Fruit fly (Drosophila melanogaster) whole organism, pupa: Measurements from ENCODE around the gene CG18558.

Experiments used
- CG10348 ChIP-seq: fragments of 200-800 bp; sonication (Bioruptor generic); IDR thresholded peaks from 2 replicates; pipeline ENCODE4 v1.3.6; 2022; ENCODE audit warnings: missing biosample characterization, missing genetic modification characterization
- CG15710 ChIP-seq: fragments of 200-800 bp; sonication (Bioruptor generic); optimal IDR thresholded peaks from 2 replicates; lab custom pipeline; 2018; ENCODE audit warnings: missing biosample characterization, mild to moderate bottlenecking, missing genetic modification characterization, moderate library complexity
- EcR ChIP-seq: fragments of 200-800 bp; sonication (Bioruptor generic); optimal IDR thresholded peaks from 3 replicates; lab custom pipeline; 2019; ENCODE audit warnings: missing biosample characterization, missing genetic modification characterization, mild to moderate bottlenecking, moderate library complexity, missing genetic modification reagents

DNA sequence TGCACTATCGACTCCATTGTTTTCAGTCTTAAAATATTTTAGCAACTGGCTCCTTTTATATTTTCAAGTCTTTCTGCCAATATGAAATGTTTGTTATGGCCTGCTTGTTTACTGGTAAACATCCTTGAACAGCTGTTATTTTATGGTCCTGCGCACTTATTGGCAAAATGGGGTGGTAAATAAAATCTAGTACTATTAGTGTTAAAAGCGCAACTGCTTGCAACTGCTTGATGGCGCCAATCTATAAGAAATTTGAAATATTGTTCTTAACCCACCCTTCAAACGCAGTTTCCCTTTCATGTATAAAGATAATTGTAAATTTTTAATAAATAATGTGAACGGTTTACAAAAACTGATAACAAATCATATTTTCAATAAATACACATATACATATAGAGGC lies 28.6 kb downstream of the CG18558 start, which contains the start of gene G6P:
- TF ChIP-seq CG15710 (tag; lab: Kevin White, UChicago), result no peak
- no peak for TF ChIP-seq EcR (GFP tag; lab: Kevin White, UChicago)
- no peak for TF ChIP-seq CG10348 (GFP tag; lab: Robert Waterston, UW)
